Fruit fly (Drosophila melanogaster) whole organism, embryonic: ENCODE data around the gene Asator.

Experiments used
- CG11398 ChIP-seq: fragments of 200-800 bp; sonication (Bioruptor generic); optimal IDR thresholded peaks from 2 replicates; lab custom pipeline; 2016; ENCODE audit warnings: missing biosample characterization, missing genetic modification characterization
- CG30403 ChIP-seq: fragments of 200-800 bp; sonication (Bioruptor generic); optimal IDR thresholded peaks from 3 replicates; lab custom pipeline; 2016; ENCODE audit warnings: missing biosample characterization, missing genetic modification characterization
- CG30431 ChIP-seq: fragments of 200-800 bp; sonication (Bioruptor generic); optimal IDR thresholded peaks from 2 replicates; lab custom pipeline; 2017; ENCODE audit warnings: missing biosample characterization, missing genetic modification characterization
- HHEX ChIP-seq: fragments of 200-800 bp; sonication (Bioruptor generic); optimal IDR thresholded peaks from 3 replicates; lab custom pipeline; 2017; ENCODE audit warnings: missing biosample characterization, mild to moderate bottlenecking, missing genetic modification characterization, missing genetic modification reagents
- TFAM ChIP-seq: fragments of 200-800 bp; sonication (Bioruptor generic); optimal IDR thresholded peaks from 2 replicates; lab custom pipeline; 2017; ENCODE audit warnings: missing biosample characterization, missing genetic modification characterization, inconsistent platforms
- klu ChIP-seq: fragments of 200-800 bp; sonication (Bioruptor generic); IDR thresholded peaks from 2 replicates; pipeline ENCODE4 v1.3.6; 2022; ENCODE audit warnings: missing biosample characterization, missing genetic modification characterization
- sens ChIP-seq: fragments of 200-800 bp; sonication (Bioruptor generic); peaks from one replicate; lab custom pipeline; 2016; ENCODE audit warnings: missing biosample characterization, missing genetic modification characterization
- sr ChIP-seq: fragments of 200-800 bp; sonication (Bioruptor generic); IDR thresholded peaks from 3 replicates; pipeline ENCODE4 v1.3.6; 2022; ENCODE audit warnings: missing biosample characterization, missing genetic modification characterization
- twi ChIP-seq: fragments of 200-800 bp; optimal IDR thresholded peaks from 2 replicates; lab custom pipeline; 2019; ENCODE audit warnings: missing biosample characterization, mild to moderate bottlenecking, missing genetic modification characterization, moderate library complexity

DNA sequence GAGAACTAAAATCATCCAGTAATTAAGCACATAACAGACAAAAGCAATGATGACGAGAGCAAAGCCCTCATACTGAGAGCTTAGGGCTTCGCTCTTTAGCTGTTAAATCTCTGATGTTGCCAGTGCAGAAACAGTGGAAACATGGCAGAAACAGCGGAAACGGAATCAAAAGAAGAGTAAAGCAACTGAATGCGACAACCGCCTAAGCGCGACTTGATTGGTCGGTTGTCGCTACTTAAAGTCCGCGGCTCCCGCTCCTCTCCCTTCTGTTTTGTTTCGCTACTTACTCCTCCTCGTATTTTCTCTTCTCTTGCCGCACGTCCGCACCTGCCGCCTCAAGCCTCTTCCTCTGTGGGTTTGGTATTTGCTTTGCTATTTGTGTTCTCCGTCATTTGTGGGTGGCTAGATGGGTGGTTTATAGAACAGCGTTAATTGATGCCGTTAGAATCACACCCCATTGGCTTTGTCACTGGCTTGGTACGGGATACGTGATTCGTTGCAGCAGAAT, 16.4 kb upstream of the Asator start:
- no peak for TF ChIP-seq TFAM (GFP tag; lab: Kevin White, UChicago)
- TF ChIP-seq CG30431 (GFP tag; lab: Kevin White, UChicago): no peak
- no peak for TF ChIP-seq klu (GFP tag; lab: Robert Waterston, UW)
- no peak for TF ChIP-seq sr
- TF ChIP-seq sens (GFP tag; lab: Kevin White, UChicago): no peak
- no peak for TF ChIP-seq CG30403 (GFP tag; lab: Kevin White, UChicago)
- TF ChIP-seq CG11398 (GFP tag; lab: Kevin White, UChicago): no peak
- TF ChIP-seq HHEX (GFP tag; lab: Kevin White, UChicago): no peak
- no peak for TF ChIP-seq twi (tag; lab: Kevin White, UChicago)
